Worm (Caenorhabditis elegans): ENCODE measurements around the gene ZK856.4.

ZK856.4 gene

ce11 chrV:10224619-10225018, 41.5 kb downstream of the ZK856.4 start:
- TF ChIP-seq ZK185.1 (tag; optimal IDR thresholded peaks at IDR 0.05; ENCODE audit: poor library complexity, severe bottlenecking), result no peak
- peak; percentile 62 for TF ChIP-seq nhr-80 (tag; optimal IDR thresholded peaks at IDR 0.05)
- TF ChIP-seq T26A5.8 (tag; optimal IDR thresholded peaks at IDR 0.05), result no peak

DNA sequence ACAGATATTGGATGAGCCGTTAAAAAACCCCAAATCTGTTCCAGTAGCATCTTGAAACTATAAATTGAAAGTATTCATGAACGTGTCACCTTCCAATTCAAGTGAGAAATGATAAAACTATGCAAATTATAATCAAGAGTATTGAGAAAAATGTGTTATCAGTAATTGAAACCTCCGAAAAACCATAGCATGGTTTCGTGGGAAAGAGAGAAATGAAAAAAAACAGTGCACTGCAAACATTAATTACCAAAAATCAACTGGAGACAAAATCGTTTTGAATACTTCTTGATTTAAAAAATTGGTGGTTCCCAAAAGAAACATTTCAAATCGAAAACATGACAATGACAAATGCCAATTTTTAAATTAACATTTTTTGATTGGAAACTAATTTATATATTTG, 42.5 kb downstream of the ZK856.4 start, which contains the start of gene daf-36:
Gene daf-36, minus strand, starts transcription at position 101 of the 400 bp plus-strand sequence.
- TF ChIP-seq nhr-80 (tag; optimal IDR thresholded peaks at IDR 0.05) (peak; percentile 45), pha-4 (tag; optimal IDR thresholded peaks at IDR 0.05) (no peak)

DNA sequence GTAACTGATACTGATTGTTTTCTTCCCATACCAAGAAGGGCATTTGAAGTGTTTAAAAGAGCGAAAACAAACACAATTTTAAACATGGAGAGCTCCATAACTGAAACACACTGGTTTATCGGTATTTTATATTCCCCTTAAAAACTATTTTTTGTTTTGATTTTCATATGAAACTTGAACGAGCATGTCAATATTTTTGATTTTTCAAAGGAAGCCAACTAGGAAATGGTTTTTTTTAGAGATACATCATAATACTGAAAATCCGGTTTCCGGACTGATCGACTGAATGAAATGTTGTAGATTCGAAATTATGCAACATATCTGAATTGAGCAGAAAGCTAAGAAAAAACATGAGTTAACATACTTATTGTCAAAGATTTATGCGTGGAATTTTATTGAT, 44.2 kb downstream of the ZK856.4 start, which contains the start of gene ttr-19:
Gene ttr-19, minus strand, starts transcription at position 101 of the 400 bp plus-strand sequence.
- no peak for TF ChIP-seq K12H6.12 (tag; optimal IDR thresholded peaks at IDR 0.05)
- no peak for TF ChIP-seq bed-2 (GFP tag; IDR thresholded peaks at IDR 0.05)
- TF ChIP-seq mes-4 (tag; optimal IDR thresholded peaks at IDR 0.05), result no peak
- no peak for TF ChIP-seq ceh-58 (GFP tag; IDR thresholded peaks at IDR 0.05)
- no peak for TF ChIP-seq attf-3 (GFP tag; conservative IDR thresholded peaks at IDR 0.05)
- no peak for TF ChIP-seq K11D2.4 (GFP tag; IDR thresholded peaks at IDR 0.05)
- no peak for TF ChIP-seq aptf-3 (GFP tag; IDR thresholded peaks at IDR 0.05)
- no peak for TF ChIP-seq ceh-40 (GFP tag; IDR thresholded peaks at IDR 0.05)
- TF ChIP-seq athp-1 (tag; optimal IDR thresholded peaks at IDR 0.05), result no peak
- no peak for TF ChIP-seq hmg-1.2 (GFP tag; IDR thresholded peaks at IDR 0.05)
- TF ChIP-seq lir-1 (GFP tag; conservative IDR thresholded peaks at IDR 0.05), result no peak

- TF ChIP-seq ets-4 (GFP tag; optimal IDR thresholded peaks at IDR 0.05) (no peak), Y67H2A.10 (GFP tag; conservative IDR thresholded peaks at IDR 0.05) (no peak), B0336.3 (GFP tag; IDR thresholded peaks at IDR 0.05) (no peak), rcor-1 (GFP tag; IDR thresholded peaks at IDR 0.05) (no peak), snpc-3.4 (tag; optimal IDR thresholded peaks at IDR 0.05) (no peak), nhr-120 (GFP tag; IDR thresholded peaks at IDR 0.05) (no peak), ztf-3 (GFP tag; optimal IDR thresholded peaks at IDR 0.05) (no peak), ccch-3 (GFP tag; optimal IDR thresholded peaks at IDR 0.05) (no peak), rpc-1 (optimal IDR thresholded peaks at IDR 0.05) (no peak), rpc-1 (tag; optimal IDR thresholded peaks at IDR 0.05) (no peak), Y79H2A.3 (GFP tag; conservative IDR thresholded peaks at IDR 0.05) (no peak), sea-2 (GFP tag; IDR thresholded peaks at IDR 0.05) (no peak), lsy-27 (tag; optimal IDR thresholded peaks at IDR 0.05; ENCODE audit: borderline replicate concordance, insufficient read depth) (no peak), athp-1 (tag; optimal IDR thresholded peaks at IDR 0.05) (no peak), ceh-27 (GFP tag; optimal IDR thresholded peaks at IDR 0.05) (no peak)
These were observed 45.3 kb downstream of the ZK856.4 start, which contains the start of gene fipr-4 for ce11 chrV:10228360-10228759. Gene fipr-4 (minus strand): TSS chrV:10228460.

DNA sequence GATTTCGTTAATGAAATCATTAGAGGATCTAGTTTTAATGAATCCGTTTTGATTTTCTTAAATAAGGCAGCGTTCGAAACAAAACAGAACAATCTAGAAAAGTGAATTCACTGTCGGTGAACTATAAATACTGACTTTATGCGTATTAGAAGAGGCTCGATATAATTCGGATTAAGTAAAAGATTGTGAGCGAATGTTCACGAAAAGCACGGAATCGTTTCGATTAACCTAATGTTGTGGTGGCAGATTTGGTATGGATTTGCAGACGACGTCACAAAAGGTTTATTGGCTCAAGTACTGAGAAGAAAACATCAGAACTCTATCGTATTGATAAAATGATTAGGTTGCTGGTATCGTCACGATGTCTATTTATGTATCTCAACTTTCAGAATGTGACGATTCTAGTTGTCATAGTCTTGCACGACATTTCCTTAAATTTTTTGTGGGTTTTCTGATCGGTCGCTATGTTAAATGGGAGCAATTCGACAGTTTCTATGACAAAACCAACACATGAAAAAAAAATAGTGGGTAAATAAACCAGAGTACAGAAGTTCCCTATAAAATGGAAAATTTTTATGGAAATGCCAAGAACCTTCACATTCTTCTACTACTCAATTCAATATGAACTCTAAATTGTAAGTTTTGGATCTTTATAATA, 46.3 kb downstream of the ZK856.4 start, which contains the start of the genes pyt-1 and fipr-7:
Gene pyt-1, minus strand, starts transcription at position 101 of the 658 bp plus-strand sequence.
Gene fipr-7, plus strand, starts transcription at position 608 of the 658 bp plus-strand sequence.
- TF ChIP-seq lin-40 (tag; optimal IDR thresholded peaks at IDR 0.05), result no peak
- no peak for TF ChIP-seq zfh-2 (GFP tag; conservative IDR thresholded peaks at IDR 0.05)
- TF ChIP-seq tbp1 (GFP tag; optimal IDR thresholded peaks at IDR 0.05), result no peak
- no peak for TF ChIP-seq K12H6.12 (tag; optimal IDR thresholded peaks at IDR 0.05)
